Worm (Caenorhabditis elegans) whole organism, L1 larva: ENCODE measurements around the gene sra-4.

Experiments
- C04F5.9 ChIP-seq: sonication (generic microtip); optimal IDR thresholded peaks from 2 replicates; lab custom pipeline; 2016; ENCODE audit warnings: missing genetic modification characterization, missing compliant biosample characterization
- C34B4.2 ChIP-seq: sonication (generic microtip); optimal IDR thresholded peaks from 2 replicates; lab custom pipeline; 2017; ENCODE audit warnings: mild to moderate bottlenecking, missing genetic modification characterization, missing compliant biosample characterization
- Y116A8C.19 ChIP-seq: sonication (generic microtip); optimal IDR thresholded peaks from 2 replicates; lab custom pipeline; 2016; ENCODE audit warnings: missing compliant biosample characterization, missing genetic modification characterization, borderline replicate concordance
- aha-1 ChIP-seq: fragments of 150-350 bp; optimal IDR thresholded peaks from 2 replicates; lab custom pipeline; 2014; ENCODE audit warnings: missing biosample characterization, missing genetic modification characterization
- alr-1 ChIP-seq: fragments of 200-800 bp; sonication (Bioruptor generic); optimal IDR thresholded peaks from 2 replicates; lab custom pipeline; 2018; ENCODE audit warnings: borderline replicate concordance, mild to moderate bottlenecking, missing genetic modification characterization, missing compliant biosample characterization
- aly-2 ChIP-seq: fragments of 150-350 bp; optimal IDR thresholded peaks from 2 replicates; lab custom pipeline; 2014; ENCODE audit warnings: missing biosample characterization, missing genetic modification characterization
- ama-1 ChIP-seq: fragments of 150-350 bp; optimal IDR thresholded peaks from 2 replicates; lab custom pipeline; 2014
- blmp-1 ChIP-seq: fragments of 150-350 bp; optimal IDR thresholded peaks from 2 replicates; lab custom pipeline; 2014; ENCODE audit warnings: missing biosample characterization, missing genetic modification characterization
- ceh-63 ChIP-seq: fragments of 200-800 bp; sonication (Bioruptor generic); optimal IDR thresholded peaks from 2 replicates; lab custom pipeline; 2018; ENCODE audit warnings: mild to moderate bottlenecking, missing genetic modification characterization, missing compliant biosample characterization
- ces-1 ChIP-seq: fragments of 150-350 bp; optimal IDR thresholded peaks from 2 replicates; lab custom pipeline; 2014; ENCODE audit warnings: missing biosample characterization, missing genetic modification reagents, missing genetic modification characterization
- efl-1 ChIP-seq, 4 experiments: fragments of 150-350 bp; optimal IDR thresholded peaks in 3 of 4; peaks in 1 of 4; 1 replicate in 1 of 4; 2 replicates in 3 of 4; lab custom pipeline; 2014; ENCODE audit warnings: missing biosample characterization in 2 of 4, missing genetic modification characterization in 2 of 4, missing genetic modification reagents in 2 of 4
- egl-27 ChIP-seq, 2 experiments: fragments of 150-350 bp in 1 of 2; sonication (generic microtip); optimal IDR thresholded peaks; 3 replicates each; lab custom pipeline; 2017 to 2018; ENCODE audit warnings: missing biosample characterization in 2 of 2, missing genetic modification characterization in 2 of 2, missing genetic modification reagents in 2 of 2
- elt-2 ChIP-seq: sonication (generic microtip); optimal IDR thresholded peaks from 2 replicates; lab custom pipeline; 2016; ENCODE audit warnings: missing genetic modification characterization, mild to moderate bottlenecking, inconsistent platforms, missing compliant biosample characterization, missing genetic modification reagents
- elt-3 ChIP-seq, 6 experiments: fragments of 150-350 bp in 1 of 6; sonication (generic microtip); optimal IDR thresholded peaks; 2 replicates each; lab custom pipeline; 2017 to 2018; ENCODE audit warnings: missing biosample characterization in 6 of 6, missing genetic modification characterization in 6 of 6, inconsistent platforms in 1 of 6
- ets-5 ChIP-seq: fragments of 200-800 bp; sonication (Bioruptor generic); IDR thresholded peaks from 2 replicates; pipeline ENCODE4 v1.3.6; 2022; ENCODE audit warnings: missing genetic modification characterization, missing compliant biosample characterization
- hlh-4 ChIP-seq: sonication (generic microtip); optimal IDR thresholded peaks from 2 replicates; lab custom pipeline; 2016; ENCODE audit warnings: mild to moderate bottlenecking, missing genetic modification characterization, missing compliant biosample characterization
- isw-1 ChIP-seq: fragments of 200-800 bp; sonication (Bioruptor generic); IDR thresholded peaks from 2 replicates; pipeline ENCODE4 v1.3.6; 2022; ENCODE audit warnings: missing genetic modification characterization, missing compliant biosample characterization
- lin-14 ChIP-seq: fragments of 200-800 bp; sonication (Bioruptor generic); optimal IDR thresholded peaks from 2 replicates; lab custom pipeline; 2018; ENCODE audit warnings: mild to moderate bottlenecking, missing genetic modification characterization, moderate library complexity, missing compliant biosample characterization
- lin-35 ChIP-seq, 2 experiments: fragments of 150-350 bp; optimal IDR thresholded peaks; 2 replicates each; lab custom pipeline; 2014; ENCODE audit warnings: missing biosample characterization in 2 of 2, missing genetic modification characterization in 2 of 2, missing genetic modification reagents in 2 of 2
- lir-3 ChIP-seq: sonication (generic microtip); optimal IDR thresholded peaks from 2 replicates; lab custom pipeline; 2016; ENCODE audit warnings: mild to moderate bottlenecking, missing genetic modification characterization, moderate library complexity, missing compliant biosample characterization; ENCODE audit not compliant: poor library complexity
- lsy-2 ChIP-seq, 2 experiments: fragments of 150-350 bp; optimal IDR thresholded peaks; 2 replicates each; lab custom pipeline; 2014; ENCODE audit warnings: missing biosample characterization in 2 of 2, missing genetic modification characterization in 2 of 2
- mdl-1 ChIP-seq, 2 experiments: fragments of 150-350 bp; optimal IDR thresholded peaks; 2 replicates each; lab custom pipeline; 2014 to 2017; ENCODE audit warnings: missing biosample characterization in 2 of 2, missing genetic modification characterization in 2 of 2, inconsistent platforms in 1 of 2
- mep-1 ChIP-seq: fragments of 150-350 bp; optimal IDR thresholded peaks from 2 replicates; lab custom pipeline; 2014; ENCODE audit warnings: missing biosample characterization, missing genetic modification characterization
- nhr-19 ChIP-seq: fragments of 200-800 bp; sonication (Bioruptor generic); conservative IDR thresholded peaks from 2 replicates; pipeline ENCODE4 v1.3.6; 2022; ENCODE audit warnings: missing genetic modification characterization, missing compliant biosample characterization
- nhr-20 ChIP-seq: sonication (generic microtip); optimal IDR thresholded peaks from 2 replicates; lab custom pipeline; 2016; ENCODE audit warnings: mild to moderate bottlenecking, missing genetic modification characterization, missing compliant biosample characterization
- nhr-28 ChIP-seq: fragments of 150-350 bp; optimal IDR thresholded peaks from 2 replicates; lab custom pipeline; 2014; ENCODE audit warnings: missing biosample characterization, missing genetic modification characterization
- nhr-47 ChIP-seq: sonication (generic microtip); optimal IDR thresholded peaks from 2 replicates; lab custom pipeline; 2016; ENCODE audit warnings: mild to moderate bottlenecking, missing genetic modification characterization, moderate library complexity, missing compliant biosample characterization
- nhr-71 ChIP-seq: sonication (generic microtip); optimal IDR thresholded peaks from 2 replicates; lab custom pipeline; 2016; ENCODE audit warnings: mild to moderate bottlenecking, missing genetic modification characterization, moderate library complexity, missing compliant biosample characterization
- nhr-76 ChIP-seq: sonication (generic microtip); optimal IDR thresholded peaks from 2 replicates; lab custom pipeline; 2017; ENCODE audit warnings: missing biosample characterization, missing genetic modification characterization
- nhr-77 ChIP-seq: fragments of 150-350 bp; optimal IDR thresholded peaks from 2 replicates; lab custom pipeline; 2014; ENCODE audit warnings: missing biosample characterization, missing genetic modification characterization
- nhr-85 ChIP-seq: sonication (generic microtip); peaks from one replicate; lab custom pipeline; 2016; ENCODE audit warnings: missing genetic modification characterization, inconsistent platforms, missing compliant biosample characterization
- nhr-90 ChIP-seq: sonication (generic microtip); optimal IDR thresholded peaks from 2 replicates; lab custom pipeline; 2016; ENCODE audit warnings: mild to moderate bottlenecking, missing genetic modification characterization, missing compliant biosample characterization; ENCODE audit not compliant: poor library complexity
- skn-1 ChIP-seq: fragments of 150-350 bp; optimal IDR thresholded peaks from 2 replicates; lab custom pipeline; 2014; ENCODE audit warnings: missing biosample characterization, missing genetic modification characterization
- snu-23 ChIP-seq: sonication (generic microtip); optimal IDR thresholded peaks from 2 replicates; lab custom pipeline; 2016; ENCODE audit warnings: missing genetic modification characterization, missing compliant biosample characterization
- sptf-1 ChIP-seq: fragments of 150-350 bp; optimal IDR thresholded peaks from 2 replicates; lab custom pipeline; 2014; ENCODE audit warnings: missing biosample characterization, missing genetic modification characterization
- tlp-1 ChIP-seq: fragments of 150-350 bp; optimal IDR thresholded peaks from 2 replicates; lab custom pipeline; 2014; ENCODE audit warnings: missing biosample characterization, missing genetic modification characterization
- ztf-4 ChIP-seq: fragments of 150-350 bp; optimal IDR thresholded peaks from 2 replicates; lab custom pipeline; 2014; ENCODE audit warnings: missing biosample characterization, missing genetic modification characterization

The sra-4 gene

DNA sequence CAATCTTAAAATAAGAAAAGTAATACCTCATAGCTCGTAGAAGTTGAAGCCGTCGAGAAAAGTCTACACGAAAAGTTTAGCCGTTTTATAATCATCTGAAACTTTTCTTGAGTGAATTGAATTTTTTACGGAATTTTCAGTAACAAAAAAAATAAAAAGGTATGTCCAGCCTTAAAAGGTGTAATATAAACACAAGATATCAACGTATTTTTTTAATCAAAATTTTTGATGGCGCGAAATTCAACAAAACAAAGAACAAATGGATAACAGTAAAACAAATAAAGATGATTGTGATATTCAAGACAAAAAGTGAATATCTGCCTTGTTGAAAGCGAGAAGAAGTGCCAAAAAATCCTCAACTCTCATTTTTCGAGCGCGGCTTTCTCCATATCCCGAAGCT is 47.0 kb upstream of the sra-4 start, which contains the start of gene eral-1:
Gene eral-1 (minus strand): TSS at position 101 of the 400 bp plus-strand sequence.
- TF ChIP-seq nhr-77 (tag; lab: Kevin White, UChicago) = no peak

ce11 chrII:9586734-9587209 is 44.1 kb upstream of the sra-4 start, which contains the start of gene ugt-58:
ugt-58 (minus strand) TSS chrII:9586784.
- peak; percentile 36 for TF ChIP-seq nhr-28 (tag; lab: Kevin White, UChicago)
- no peak for TF ChIP-seq aha-1 (tag; lab: Kevin White, UChicago)
- no peak for TF ChIP-seq hlh-4 (tag; lab: Kevin White, UChicago)
- peak; percentile 27 for TF ChIP-seq snu-23 (GFP tag; lab: Kevin White, UChicago)
- TF ChIP-seq aly-2 (tag; lab: Kevin White, UChicago) = no peak
- TF ChIP-seq nhr-77 (tag; lab: Kevin White, UChicago) = no peak
- peak; percentile 72 for TF ChIP-seq nhr-85 (tag; lab: Kevin White, UChicago)
- TF ChIP-seq C04F5.9 (tag; lab: Kevin White, UChicago) = no peak
- peak; percentile 15 to 17 for TF ChIP-seq lsy-2 (tag; optimal IDR thresholded peaks at IDR 0.05; lab: Kevin White, UChicago)
- TF ChIP-seq lin-35 (GFP tag; optimal IDR thresholded peaks at IDR 0.05; lab: Kevin White, UChicago) = peak in 1 of 2 experiments; percentile 39
- TF ChIP-seq skn-1 = peak; percentile 53
- TF ChIP-seq elt-3 (tag; optimal IDR thresholded peaks at IDR 0.05; lab: Kevin White, UChicago) = peak in 5 of 6 experiments; percentile 33 to 74 (median 53)
- TF ChIP-seq nhr-71 (tag; lab: Kevin White, UChicago) = peak; percentile 42
- no peak for TF ChIP-seq isw-1 (GFP tag; lab: Robert Waterston, UW)
- no peak for TF ChIP-seq ces-1 (GFP tag; lab: Kevin White, UChicago)
- peak; percentile 29 for TF ChIP-seq mep-1 (tag; lab: Kevin White, UChicago)
- no peak for TF ChIP-seq ets-5 (GFP tag; lab: Robert Waterston, UW)
- TF ChIP-seq nhr-20 = peak; percentile 80
- TF ChIP-seq blmp-1 (tag; lab: Kevin White, UChicago) = peak; percentile 23
- peak; percentile 20 for TF ChIP-seq lin-14 (GFP tag; lab: Kevin White, UChicago)
- TF ChIP-seq elt-2 (tag; lab: Kevin White, UChicago) = peak; percentile 40
- TF ChIP-seq nhr-19 (GFP tag; lab: Robert Waterston, UW) = peak; percentile 22
- TF ChIP-seq nhr-76 (tag; lab: Kevin White, UChicago) = no peak
- TF ChIP-seq egl-27 (tag; optimal IDR thresholded peaks at IDR 0.05; lab: Kevin White, UChicago) = no peak

- TF ChIP-seq nhr-90 (tag; lab: Kevin White, UChicago) (no peak), C34B4.2 (tag; lab: Kevin White, UChicago) (no peak), alr-1 (tag; lab: Kevin White, UChicago) (no peak), blmp-1 (tag; lab: Kevin White, UChicago) (no peak), Y116A8C.19 (tag; lab: Kevin White, UChicago) (no peak), ets-5 (GFP tag; lab: Robert Waterston, UW) (no peak), lir-3 (no peak), tlp-1 (tag; lab: Kevin White, UChicago) (no peak), ztf-4 (tag; lab: Kevin White, UChicago) (no peak), ces-1 (GFP tag; lab: Kevin White, UChicago) (no peak), nhr-47 (no peak), aha-1 (tag; lab: Kevin White, UChicago) (no peak), ama-1 (no peak), ceh-63 (GFP tag; lab: Kevin White, UChicago) (no peak), efl-1 (optimal IDR thresholded peaks at IDR 0.05; lab: Kevin White, UChicago) (no peak), efl-1 (GFP tag; optimal IDR thresholded peaks at IDR 0.05 in 1 of 2; lab: Kevin White, UChicago) (no peak), sptf-1 (tag; lab: Kevin White, UChicago) (no peak), nhr-19 (GFP tag; lab: Robert Waterston, UW) (no peak), mdl-1 (tag; optimal IDR thresholded peaks at IDR 0.05; lab: Kevin White, UChicago) (no peak)
- TF ChIP-seq, all 84 proteins: peak for 0
Observed at ce11 chrII:9583461-9583860, 40.8 kb upstream of the sra-4 start, which contains the start of gene wee-1.1. wee-1.1 (minus strand) TSS chrII:9583561.
